Worm (Caenorhabditis elegans) whole organism, L3 larva: Measurements from ENCODE around the gene R102.6.

Experiments used
- R02D3.7 ChIP-seq: fragments of 150-350 bp; optimal IDR thresholded peaks from 2 replicates; lab custom pipeline; 2014; ENCODE audit warnings: missing biosample characterization, missing genetic modification characterization
- aly-2 ChIP-seq: fragments of 150-350 bp; optimal IDR thresholded peaks from 2 replicates; lab custom pipeline; 2014; ENCODE audit warnings: missing biosample characterization, missing genetic modification characterization
- elt-3 ChIP-seq, 3 experiments: fragments of 150-350 bp in 1 of 3; sonication (generic microtip) in 2 of 3; optimal IDR thresholded peaks; 2 replicates in 2 of 3; 4 replicates in 1 of 3; lab custom pipeline; 2014 to 2017; ENCODE audit warnings: missing biosample characterization in 3 of 3, missing genetic modification characterization in 3 of 3
- fkh-10 ChIP-seq: sonication (generic microtip); optimal IDR thresholded peaks from 2 replicates; lab custom pipeline; 2017; ENCODE audit warnings: missing biosample characterization, missing genetic modification reagents, missing genetic modification characterization
- mdl-1 ChIP-seq: fragments of 150-350 bp; optimal IDR thresholded peaks from 2 replicates; lab custom pipeline; 2014; ENCODE audit warnings: missing biosample characterization, missing genetic modification characterization
- nhr-11 ChIP-seq: fragments of 150-350 bp; optimal IDR thresholded peaks from 2 replicates; lab custom pipeline; 2014; ENCODE audit warnings: missing biosample characterization, missing genetic modification characterization
- nhr-237 ChIP-seq: fragments of 150-350 bp; optimal IDR thresholded peaks from 2 replicates; lab custom pipeline; 2014; ENCODE audit warnings: missing biosample characterization, missing genetic modification characterization
- nhr-28 ChIP-seq: fragments of 150-350 bp; optimal IDR thresholded peaks from 2 replicates; lab custom pipeline; 2014; ENCODE audit warnings: missing biosample characterization, missing genetic modification characterization
- nhr-67 ChIP-seq: fragments of 150-350 bp; optimal IDR thresholded peaks from 2 replicates; lab custom pipeline; 2014; ENCODE audit warnings: missing biosample characterization, missing genetic modification characterization
- nhr-76 ChIP-seq: fragments of 150-350 bp; sonication (generic microtip); optimal IDR thresholded peaks from 5 replicates; lab custom pipeline; 2014; ENCODE audit warnings: missing biosample characterization, missing genetic modification characterization
- pha-4 ChIP-seq: fragments of 150-350 bp; optimal IDR thresholded peaks from 2 replicates; lab custom pipeline; 2014; ENCODE audit warnings: missing biosample characterization, missing genetic modification reagents, missing genetic modification characterization
- skn-1 ChIP-seq: fragments of 150-350 bp; optimal IDR thresholded peaks from 2 replicates; lab custom pipeline; 2014; ENCODE audit warnings: missing biosample characterization, missing genetic modification characterization
- snpc-4 ChIP-seq: fragments of 150-350 bp; optimal IDR thresholded peaks from 2 replicates; lab custom pipeline; 2014; ENCODE audit warnings: missing biosample characterization, missing genetic modification characterization
- unc-39 ChIP-seq: sonication (generic microtip); optimal IDR thresholded peaks from 4 replicates; lab custom pipeline; 2017; ENCODE audit warnings: missing biosample characterization, missing genetic modification characterization

DNA sequence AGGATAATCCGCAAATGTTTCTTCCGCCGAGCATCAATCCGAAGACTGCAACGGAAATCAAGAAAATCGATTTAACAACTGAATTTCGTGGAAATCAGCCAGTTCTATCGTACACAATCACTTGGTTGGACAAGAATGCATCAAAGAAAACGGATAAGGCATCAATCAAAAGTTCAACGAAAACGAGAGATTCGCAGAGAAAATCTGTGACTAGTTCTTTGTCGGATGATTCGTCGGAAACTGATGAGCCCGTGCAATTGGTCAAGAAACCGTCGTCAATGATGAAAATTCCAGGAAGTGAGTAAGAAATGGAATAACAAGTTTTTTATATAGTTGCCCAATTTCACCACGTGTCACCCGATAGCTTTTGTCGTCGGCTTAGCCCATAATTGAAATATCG lies at the start of gene R102.6:
- TF ChIP-seq nhr-11 (tag; lab: Kevin White, UChicago) (no peak), R02D3.7 (tag; lab: Kevin White, UChicago) (no peak), unc-39 (no peak), aly-2 (tag; lab: Kevin White, UChicago) (no peak), pha-4 (no peak), nhr-76 (tag; lab: Kevin White, UChicago) (no peak), snpc-4 (no peak), elt-3 (tag; optimal IDR thresholded peaks at IDR 0.05; lab: Kevin White, UChicago) (no peak), nhr-67 (no peak), mdl-1 (no peak), fkh-10 (GFP tag; lab: Kevin White, UChicago) (no peak), skn-1 (tag; lab: Kevin White, UChicago) (no peak), nhr-237 (tag; lab: Kevin White, UChicago) (no peak), nhr-28 (tag; lab: Kevin White, UChicago) (no peak)
